Worm (Caenorhabditis elegans): ENCODE data around the gene clec-122.

- no peak for TF ChIP-seq hmg-4 (GFP tag; optimal IDR thresholded peaks at IDR 0.05)
- no peak for TF ChIP-seq ama-1 (optimal IDR thresholded peaks at IDR 0.05)
- no peak for TF ChIP-seq aly-1 (tag; optimal IDR thresholded peaks at IDR 0.05)
- no peak for TF ChIP-seq flt-1 (GFP tag; IDR thresholded peaks at IDR 0.05)
- TF ChIP-seq B0310.2 (tag; optimal IDR thresholded peaks at IDR 0.05): no peak
- TF ChIP-seq tbx-11 (GFP tag; IDR thresholded peaks at IDR 0.05): no peak
- no peak for TF ChIP-seq hmbx-1 (tag; optimal IDR thresholded peaks at IDR 0.05)
- TF ChIP-seq sea-1 (GFP tag; conservative IDR thresholded peaks at IDR 0.05): no peak
- no peak for TF ChIP-seq pes-1 (GFP tag; IDR thresholded peaks at IDR 0.05)
- no peak for TF ChIP-seq scrt-1 (GFP tag; IDR thresholded peaks at IDR 0.05)
- no peak for TF ChIP-seq ceh-13 (GFP tag; optimal IDR thresholded peaks at IDR 0.05)
- no peak for TF ChIP-seq tbx-37 (GFP tag; conservative IDR thresholded peaks at IDR 0.05)
Observed at ce11 chrII:3126341-3126740, 20.5 kb downstream of the clec-122 start, which contains the start of gene ins-19.

All from whole organism, early embryonic.